Worm (Caenorhabditis elegans) whole organism, L1 larva: ENCODE results near the gene C53C11.5.

Experiments
- snu-23 ChIP-seq: sonication (generic microtip); optimal IDR thresholded peaks from 2 replicates; lab custom pipeline; 2016; ENCODE audit warnings: missing genetic modification characterization, missing compliant biosample characterization
- unc-62 ChIP-seq: fragments of 150-350 bp; optimal IDR thresholded peaks from 2 replicates; lab custom pipeline; 2014; ENCODE audit warnings: missing biosample characterization, missing genetic modification reagents, missing genetic modification characterization

DNA sequence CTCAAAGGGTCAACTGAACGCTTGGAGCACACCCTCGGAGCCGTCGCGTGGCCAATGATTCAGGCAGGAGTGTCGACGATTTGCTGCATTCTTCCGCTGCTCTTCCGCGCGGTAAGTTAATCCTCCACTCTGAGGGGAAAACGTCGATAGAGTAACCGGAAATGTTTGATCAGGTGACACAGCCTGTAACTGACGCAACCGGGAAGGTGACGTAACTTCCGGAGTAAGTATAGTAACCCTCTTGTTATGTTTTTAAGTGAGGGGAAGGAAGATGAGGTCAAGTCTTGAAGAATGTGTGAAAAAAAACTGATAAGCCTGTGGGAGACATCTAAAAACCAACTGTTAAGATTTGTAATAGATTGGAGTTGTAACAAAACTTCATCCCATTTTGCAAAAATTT is 8.9 kb upstream of the C53C11.5 start:
- TF ChIP-seq snu-23 (GFP tag; lab: Kevin White, UChicago) (no peak), unc-62 (no peak)
